Worm (Caenorhabditis elegans) whole organism, young adult: Measurements from ENCODE around the gene acr-16.

ENCODE experiments used
- B0035.1 ChIP-seq: sonication (generic microtip); optimal IDR thresholded peaks from 2 replicates; lab custom pipeline; 2016; ENCODE audit warnings: missing genetic modification characterization, mild to moderate bottlenecking, missing compliant biosample characterization, missing genotype, missing genetic modification reagents
- D2030.7 ChIP-seq: fragments of 200-800 bp; sonication (Bioruptor generic); IDR thresholded peaks from 2 replicates; pipeline ENCODE4 v1.3.6; 2022; ENCODE audit warnings: missing genetic modification reagents, missing genetic modification characterization, missing compliant biosample characterization
- F10E7.11 ChIP-seq: sonication (generic microtip); optimal IDR thresholded peaks from 2 replicates; lab custom pipeline; 2017; ENCODE audit warnings: mild to moderate bottlenecking, missing genetic modification characterization, moderate library complexity, missing compliant biosample characterization
- F37B4.10 ChIP-seq: fragments of 200-800 bp; sonication (Bioruptor generic); IDR thresholded peaks from 2 replicates; pipeline ENCODE4 v1.3.6; 2022; ENCODE audit warnings: missing genetic modification characterization, missing compliant biosample characterization
- K11D2.4 ChIP-seq: fragments of 200-800 bp; sonication (Bioruptor generic); IDR thresholded peaks from 2 replicates; pipeline ENCODE4 v1.3.6; 2022; ENCODE audit warnings: missing genetic modification reagents, missing genetic modification characterization, missing compliant biosample characterization
- T07F8.4 ChIP-seq: sonication (generic microtip); optimal IDR thresholded peaks from 2 replicates; lab custom pipeline; 2016; ENCODE audit warnings: mild to moderate bottlenecking, missing genetic modification characterization, moderate library complexity, missing compliant biosample characterization
- T26A5.8 ChIP-seq: sonication (generic microtip); optimal IDR thresholded peaks from 2 replicates; lab custom pipeline; 2016; ENCODE audit warnings: missing genetic modification characterization, missing compliant biosample characterization
- Y53F4B.3 ChIP-seq: fragments of 200-800 bp; sonication (Bioruptor generic); IDR thresholded peaks from 2 replicates; pipeline ENCODE4 v1.3.6; 2022; ENCODE audit warnings: missing genetic modification reagents, missing genetic modification characterization, missing compliant biosample characterization
- Y95B8A.8 ChIP-seq: fragments of 200-800 bp; sonication (Bioruptor generic); IDR thresholded peaks from 2 replicates; pipeline ENCODE4 v1.3.6; 2022; ENCODE audit warnings: missing genetic modification reagents, missing genetic modification characterization, missing compliant biosample characterization
- aptf-3 ChIP-seq: fragments of 200-800 bp; sonication (Bioruptor generic); IDR thresholded peaks from 2 replicates; pipeline ENCODE4 v1.3.6; 2022; ENCODE audit warnings: missing genetic modification characterization, missing compliant biosample characterization
- atf-7 ChIP-seq: sonication (generic microtip); optimal IDR thresholded peaks from 2 replicates; lab custom pipeline; 2017; ENCODE audit warnings: mild to moderate bottlenecking, missing genetic modification characterization, missing compliant biosample characterization
- athp-1 ChIP-seq: sonication (generic microtip); optimal IDR thresholded peaks from 2 replicates; lab custom pipeline; 2017; ENCODE audit warnings: mild to moderate bottlenecking, missing genetic modification characterization, missing compliant biosample characterization
- attf-6 ChIP-seq: fragments of 200-800 bp; sonication (Bioruptor generic); IDR thresholded peaks from 2 replicates; pipeline ENCODE4 v1.3.6; 2022; ENCODE audit warnings: missing genetic modification reagents, missing genetic modification characterization, missing compliant biosample characterization
- bed-1 ChIP-seq: fragments of 200-800 bp; sonication (Bioruptor generic); IDR thresholded peaks from 2 replicates; pipeline ENCODE4 v1.3.6; 2022; ENCODE audit warnings: missing genetic modification reagents, missing genetic modification characterization, missing compliant biosample characterization
- ceh-40 ChIP-seq: fragments of 200-800 bp; sonication (Bioruptor generic); IDR thresholded peaks from 2 replicates; pipeline ENCODE4 v1.3.6; 2022; ENCODE audit warnings: missing genetic modification characterization, missing compliant biosample characterization
- dox-1 ChIP-seq: fragments of 200-800 bp; sonication (Bioruptor generic); IDR thresholded peaks from 2 replicates; pipeline ENCODE4 v1.3.6; 2022; ENCODE audit warnings: missing genetic modification reagents, missing genetic modification characterization, missing compliant biosample characterization
- efl-1 ChIP-seq: fragments of 150-350 bp; optimal IDR thresholded peaks from 2 replicates; lab custom pipeline; 2014; ENCODE audit warnings: missing biosample characterization, missing genetic modification reagents, missing genetic modification characterization
- egrh-3 ChIP-seq: fragments of 200-800 bp; sonication (Bioruptor generic); IDR thresholded peaks from 2 replicates; pipeline ENCODE4 v1.3.6; 2022; ENCODE audit warnings: missing genetic modification reagents, missing genetic modification characterization, missing compliant biosample characterization
- ekl-4 ChIP-seq: fragments of 200-800 bp; sonication (Bioruptor generic); IDR thresholded peaks from 2 replicates; pipeline ENCODE4 v1.3.6; 2022; ENCODE audit warnings: missing genetic modification reagents, missing genetic modification characterization, missing compliant biosample characterization
- ets-4 ChIP-seq: fragments of 200-800 bp; sonication (Bioruptor generic); optimal IDR thresholded peaks from 2 replicates; lab custom pipeline; 2018; ENCODE audit warnings: mild to moderate bottlenecking, missing genetic modification characterization, missing compliant biosample characterization
- hlh-12 ChIP-seq: sonication (generic microtip); optimal IDR thresholded peaks from 2 replicates; lab custom pipeline; 2016; ENCODE audit warnings: missing genetic modification characterization, missing compliant biosample characterization
- hmg-1.2 ChIP-seq: fragments of 200-800 bp; sonication (Bioruptor generic); IDR thresholded peaks from 2 replicates; pipeline ENCODE4 v1.3.6; 2022; ENCODE audit warnings: missing genetic modification reagents, missing genetic modification characterization, missing compliant biosample characterization
- lin-26 ChIP-seq: fragments of 200-800 bp; sonication (Bioruptor generic); IDR thresholded peaks from 2 replicates; pipeline ENCODE4 v1.3.6; 2022; ENCODE audit warnings: missing genetic modification reagents, missing genetic modification characterization, missing compliant biosample characterization
- lin-35 ChIP-seq, 3 experiments: fragments of 150-350 bp in 2 of 3; sonication (generic microtip) in 1 of 3; optimal IDR thresholded peaks; 2 replicates each; lab custom pipeline; 2014 to 2018; ENCODE audit warnings: missing biosample characterization in 3 of 3, missing genetic modification characterization in 3 of 3, missing genetic modification reagents in 3 of 3
- lin-54 ChIP-seq: fragments of 200-800 bp; sonication (Bioruptor generic); optimal IDR thresholded peaks from 2 replicates; lab custom pipeline; 2018; ENCODE audit warnings: mild to moderate bottlenecking, missing genetic modification characterization, missing compliant biosample characterization
- lsl-1 ChIP-seq: fragments of 200-800 bp; sonication (Bioruptor generic); optimal IDR thresholded peaks from 2 replicates; lab custom pipeline; 2018; ENCODE audit warnings: mild to moderate bottlenecking, missing genetic modification characterization, moderate library complexity, missing compliant biosample characterization
- lsy-27 ChIP-seq: sonication (generic microtip); optimal IDR thresholded peaks from 2 replicates; lab custom pipeline; 2017; ENCODE audit warnings: missing genetic modification characterization, mild to moderate bottlenecking, missing compliant biosample characterization, antibody characterized with exemption, missing genotype, borderline replicate concordance; ENCODE audit not compliant: insufficient read depth
- madf-3 ChIP-seq: fragments of 200-800 bp; sonication (Bioruptor generic); IDR thresholded peaks from 2 replicates; pipeline ENCODE4 v1.3.6; 2022; ENCODE audit warnings: missing genetic modification reagents, missing genetic modification characterization, missing compliant biosample characterization
- madf-6 ChIP-seq: fragments of 200-800 bp; sonication (Bioruptor generic); IDR thresholded peaks from 2 replicates; pipeline ENCODE4 v1.3.6; 2022; ENCODE audit warnings: missing genetic modification reagents, missing genetic modification characterization, missing compliant biosample characterization
- mel-28 ChIP-seq: sonication (generic microtip); optimal IDR thresholded peaks from 2 replicates; lab custom pipeline; 2016; ENCODE audit warnings: borderline replicate concordance, mild to moderate bottlenecking, missing genetic modification characterization, missing compliant biosample characterization
- nfya-2 ChIP-seq: fragments of 200-800 bp; sonication (Bioruptor generic); IDR thresholded peaks from 2 replicates; pipeline ENCODE4 v1.3.6; 2022; ENCODE audit warnings: missing genetic modification reagents, missing genetic modification characterization, missing compliant biosample characterization
- nhr-80 ChIP-seq: sonication (generic microtip); optimal IDR thresholded peaks from 2 replicates; lab custom pipeline; 2016; ENCODE audit warnings: missing genetic modification characterization, missing compliant biosample characterization
- nhr-90 ChIP-seq: sonication (generic microtip); optimal IDR thresholded peaks from 2 replicates; lab custom pipeline; 2016; ENCODE audit warnings: missing genotype, mild to moderate bottlenecking, missing genetic modification characterization, missing compliant biosample characterization
- pha-4 ChIP-seq: fragments of 150-350 bp; sonication (generic microtip); optimal IDR thresholded peaks from 2 replicates; lab custom pipeline; 2014; ENCODE audit warnings: missing biosample characterization, missing genetic modification reagents, missing genetic modification characterization
- rcor-1 ChIP-seq: fragments of 200-800 bp; sonication (Bioruptor generic); IDR thresholded peaks from 2 replicates; pipeline ENCODE4 v1.3.6; 2022; ENCODE audit warnings: missing genetic modification reagents, missing genetic modification characterization, missing compliant biosample characterization
- rpc-1 ChIP-seq, 2 experiments: fragments of 150-350 bp in 1 of 2; sonication (generic microtip) in 1 of 2; optimal IDR thresholded peaks; 2 replicates each; lab custom pipeline; 2014 to 2018; ENCODE audit warnings: missing biosample characterization in 1 of 2, missing genetic modification characterization in 1 of 2, missing genetic modification reagents in 1 of 2, missing genotype in 1 of 2
- snpc-4 ChIP-seq, 5 experiments: fragments of 150-350 bp in 1 of 5; sonication (generic microtip) in 4 of 5; optimal IDR thresholded peaks; 2 replicates each; lab custom pipeline; 2014 to 2018; ENCODE audit warnings: missing genetic modification characterization in 5 of 5, missing biosample characterization in 3 of 5, antibody characterized with exemption in 2 of 5, mild to moderate bottlenecking in 2 of 5, missing compliant biosample characterization in 2 of 5, missing genotype in 2 of 5, moderate library complexity in 2 of 5, missing genetic modification reagents in 1 of 5
- tbp1 ChIP-seq: fragments of 200-800 bp; sonication (Bioruptor generic); optimal IDR thresholded peaks from 2 replicates; lab custom pipeline; 2018; ENCODE audit warnings: mild to moderate bottlenecking, missing genetic modification characterization, missing compliant biosample characterization
- unc-130 ChIP-seq: sonication (generic microtip); optimal IDR thresholded peaks from 2 replicates; lab custom pipeline; 2016; ENCODE audit warnings: missing genetic modification reagents, missing genetic modification characterization, missing compliant biosample characterization
- unc-62 ChIP-seq: fragments of 150-350 bp; optimal IDR thresholded peaks from 2 replicates; lab custom pipeline; 2014; ENCODE audit warnings: missing biosample characterization, missing genetic modification reagents, missing genetic modification characterization
- zfh-2 ChIP-seq: fragments of 200-800 bp; sonication (Bioruptor generic); conservative IDR thresholded peaks from 2 replicates; pipeline ENCODE4 v1.3.6; 2022; ENCODE audit warnings: missing genetic modification reagents, missing genetic modification characterization, missing compliant biosample characterization
- zim-3 ChIP-seq: sonication (generic microtip); optimal IDR thresholded peaks from 2 replicates; lab custom pipeline; 2017; ENCODE audit warnings: mild to moderate bottlenecking, missing genetic modification characterization, moderate library complexity, missing compliant biosample characterization
- ztf-25 ChIP-seq: fragments of 200-800 bp; sonication (Bioruptor generic); IDR thresholded peaks from 2 replicates; pipeline ENCODE4 v1.3.6; 2022; ENCODE audit warnings: missing genetic modification reagents, missing genetic modification characterization, missing compliant biosample characterization
- ztf-3 ChIP-seq: fragments of 200-800 bp; sonication (Bioruptor generic); optimal IDR thresholded peaks from 2 replicates; lab custom pipeline; 2018; ENCODE audit warnings: mild to moderate bottlenecking, missing genetic modification characterization, missing compliant biosample characterization

Gene acr-16

DNA sequence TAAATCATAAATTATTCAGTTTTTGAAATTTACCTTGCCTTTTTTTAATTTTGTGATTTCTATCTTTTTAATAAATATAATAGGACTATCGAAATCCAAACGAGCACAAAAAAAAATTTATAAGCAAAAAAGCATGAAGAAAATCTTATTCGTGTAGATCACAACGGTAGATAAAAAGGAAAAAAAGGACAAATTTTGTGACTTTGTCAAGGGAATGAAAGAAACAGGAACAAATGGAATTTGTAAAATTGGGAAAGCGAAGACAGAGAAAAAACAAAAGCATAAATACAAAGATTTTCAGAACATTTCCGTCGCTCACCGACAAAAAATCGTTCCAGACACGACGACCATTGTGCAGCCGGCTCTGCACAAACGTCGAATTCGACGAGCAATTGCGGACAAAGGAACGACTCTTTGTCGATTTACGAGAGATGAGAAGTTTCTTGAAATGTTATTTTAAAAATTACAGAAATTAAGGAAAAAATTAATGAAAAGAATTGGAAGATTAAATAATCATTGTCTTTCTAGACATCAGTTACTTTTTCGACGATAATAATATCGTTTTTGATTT lies 42.1 kb upstream of the acr-16 start, which contains the start of gene F45F2.10:
TSS of gene F45F2.10 (minus strand) at position 51 of the 571 bp plus-strand sequence.
- TF ChIP-seq tbp1 (GFP tag; lab: Kevin White, UChicago) (peak; percentile 17), zfh-2 (GFP tag; lab: Robert Waterston, UW) (no peak), dox-1 (GFP tag; lab: Robert Waterston, UW) (peak; percentile 41; the same call in 1 of the 2 replicates), lin-54 (GFP tag; lab: Kevin White, UChicago) (no peak), nhr-90 (tag; lab: Kevin White, UChicago) (no peak)

DNA sequence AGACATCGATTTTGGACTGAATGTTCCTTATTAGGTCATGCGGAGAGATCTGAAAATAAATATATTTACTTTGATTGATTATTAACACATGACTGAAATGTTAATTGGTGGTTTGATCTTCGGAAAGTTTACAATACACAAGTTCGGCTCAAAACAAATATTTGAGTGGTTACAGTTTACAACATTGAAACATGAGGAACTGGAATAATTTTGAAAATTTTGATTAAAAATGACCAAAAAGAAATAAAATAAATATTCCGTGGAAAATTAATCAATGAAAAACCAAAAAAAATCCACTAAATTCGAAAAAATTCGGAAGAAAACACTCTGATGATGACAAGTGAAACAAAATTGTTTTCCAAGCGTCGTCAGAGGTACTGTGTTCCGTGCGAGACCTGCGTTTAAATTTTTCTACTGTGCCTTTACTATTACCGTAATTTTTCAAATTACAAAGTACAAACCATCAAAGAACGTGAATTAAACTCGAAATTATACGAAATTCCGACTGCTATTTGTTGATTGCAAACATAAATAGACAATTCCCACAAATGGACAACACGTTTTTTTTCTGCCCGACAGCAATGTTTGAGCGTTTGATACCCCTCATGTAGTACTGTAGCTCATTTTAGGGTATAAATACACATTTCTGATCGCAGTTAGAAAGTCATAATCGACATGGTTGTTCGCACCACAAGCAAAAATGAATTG lies 40.0 kb upstream of the acr-16 start, which contains the start of the genes F45F2.11 and otpl-7:
TSS of gene F45F2.11 (minus strand) at position 51 of the 708 bp plus-strand sequence.
TSS of gene otpl-7 (plus strand) at position 658 of the 708 bp plus-strand sequence.
- TF ChIP-seq T26A5.8 = no peak
- no peak for TF ChIP-seq ztf-3 (GFP tag; lab: Kevin White, UChicago)
- peak; percentile 89 for TF ChIP-seq madf-6
- TF ChIP-seq zim-3 (tag; lab: Kevin White, UChicago) = no peak
- peak; percentile 2 for TF ChIP-seq efl-1 (GFP tag; lab: Kevin White, UChicago)
- TF ChIP-seq D2030.7 (GFP tag; lab: Robert Waterston, UW) = peak; percentile 28; the same call in 1 of the 2 replicates
- no peak for TF ChIP-seq ztf-25 (GFP tag; lab: Robert Waterston, UW)
- no peak for TF ChIP-seq hlh-12 (tag; lab: Kevin White, UChicago)
- TF ChIP-seq ets-4 (GFP tag; lab: Kevin White, UChicago) = no peak
- TF ChIP-seq unc-62 = no peak
- TF ChIP-seq rpc-1 (optimal IDR thresholded peaks at IDR 0.05; lab: Kevin White, UChicago) = no peak
- no peak for TF ChIP-seq rpc-1 (tag; optimal IDR thresholded peaks at IDR 0.05; lab: Kevin White, UChicago)
- TF ChIP-seq aptf-3 = no peak
- TF ChIP-seq attf-6 (GFP tag; lab: Robert Waterston, UW) = no peak
- no peak for TF ChIP-seq pha-4 (tag; lab: Kevin White, UChicago)
- no peak for TF ChIP-seq bed-1 (GFP tag; lab: Robert Waterston, UW)
- no peak for TF ChIP-seq ekl-4
- no peak for TF ChIP-seq lsy-27
- TF ChIP-seq K11D2.4 (GFP tag; lab: Robert Waterston, UW) = no peak
- TF ChIP-seq lin-35 (GFP tag; optimal IDR thresholded peaks at IDR 0.05; lab: Kevin White, UChicago) = no peak
- no peak for TF ChIP-seq snpc-4 (GFP tag; optimal IDR thresholded peaks at IDR 0.05; lab: Kevin White, UChicago)
- no peak for TF ChIP-seq snpc-4 (tag; optimal IDR thresholded peaks at IDR 0.05; lab: Kevin White, UChicago)
- no peak for TF ChIP-seq nhr-80 (tag; lab: Kevin White, UChicago)
- no peak for TF ChIP-seq Y53F4B.3 (GFP tag; lab: Robert Waterston, UW)
- TF ChIP-seq Y95B8A.8 (GFP tag; lab: Robert Waterston, UW) = no peak
- TF ChIP-seq atf-7 = no peak
- TF ChIP-seq lsl-1 (GFP tag; lab: Kevin White, UChicago) = peak; percentile 94
- TF ChIP-seq tbp1 (GFP tag; lab: Kevin White, UChicago) = peak; percentile 8
- TF ChIP-seq F10E7.11 (tag; lab: Kevin White, UChicago) = no peak
- no peak for TF ChIP-seq ceh-40
- TF ChIP-seq athp-1 (tag; lab: Kevin White, UChicago) = no peak
- no peak for TF ChIP-seq mel-28 (tag; lab: Kevin White, UChicago)
- TF ChIP-seq F37B4.10 (GFP tag; lab: Robert Waterston, UW) = no peak
- TF ChIP-seq hmg-1.2 (GFP tag; lab: Robert Waterston, UW) = no peak; the same call in 1 of the 2 replicates
- TF ChIP-seq rcor-1 (GFP tag; lab: Robert Waterston, UW) = no peak
- no peak for TF ChIP-seq T07F8.4 (tag; lab: Kevin White, UChicago)
- no peak for TF ChIP-seq unc-130
- no peak for TF ChIP-seq B0035.1 (tag; lab: Kevin White, UChicago)
- 0 out of 2 replicates have a peak, but pooled peaks have one; percentile 35 for TF ChIP-seq madf-3 (GFP tag; lab: Robert Waterston, UW)
- TF ChIP-seq egrh-3 (GFP tag; lab: Robert Waterston, UW) = no peak
- no peak for TF ChIP-seq lin-26 (GFP tag; lab: Robert Waterston, UW)
- no peak for TF ChIP-seq nfya-2
